Worm (Caenorhabditis elegans): ENCODE results near the gene C27D8.1.

DNA sequence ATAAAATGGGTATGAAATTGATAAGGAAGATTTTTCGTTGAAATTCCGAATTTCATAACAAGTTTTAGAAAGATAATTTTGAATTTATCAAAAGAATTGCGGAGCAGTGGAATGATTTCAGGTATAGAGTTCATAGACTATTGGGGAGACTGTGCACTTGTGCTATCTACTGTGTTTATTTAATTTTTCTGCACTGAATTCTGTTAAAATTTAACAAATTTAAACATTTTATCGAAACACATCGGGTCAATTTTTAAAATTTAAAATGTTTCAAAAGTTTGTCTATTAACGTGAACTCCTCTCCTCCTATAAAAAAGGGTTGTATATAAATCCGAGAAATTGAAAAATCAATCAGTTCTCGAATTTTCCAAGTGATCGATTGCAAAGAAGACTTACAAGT is at the start of gene C27D8.1:
- no peak for TF ChIP-seq him-1 (tag; optimal IDR thresholded peaks at IDR 0.05)
- TF ChIP-seq W03F9.2 (tag; optimal IDR thresholded peaks at IDR 0.05): no peak
- no peak for TF ChIP-seq dao-5 (tag; optimal IDR thresholded peaks at IDR 0.05)

Data from whole organism, L4/young adult.